Fruit fly (Drosophila melanogaster): ENCODE results near the gene CG7991.
A peak's percentile ranks its signal among the peaks of the same experiment; 100 is the strongest.

CG7991 gene

dm6 chr3L:1694317-1694716, 19.8 kb downstream of the CG7991 start, which contains the start of gene CG12011:
TSS of gene CG12011 (plus strand) at chr3L:1694617.
- TF ChIP-seq CG6276 (GFP tag; optimal IDR thresholded peaks at IDR 0.05) = no peak
- TF ChIP-seq fd59A (GFP tag; optimal IDR thresholded peaks at IDR 0.05) = no peak
- TF ChIP-seq Met (GFP tag; optimal IDR thresholded peaks at IDR 0.05) = no peak
- no peak for TF ChIP-seq CG11762 (GFP tag; optimal IDR thresholded peaks at IDR 0.05; ENCODE audit: insufficient read depth)
- no peak for TF ChIP-seq spab (GFP tag; optimal IDR thresholded peaks at IDR 0.05)
- no peak for TF ChIP-seq CG15336 (GFP tag; IDR thresholded peaks at IDR 0.05)
- TF ChIP-seq fd85E (GFP tag; optimal IDR thresholded peaks at IDR 0.05) = no peak
- no peak for TF ChIP-seq CG10631 (GFP tag; optimal IDR thresholded peaks at IDR 0.05)
- TF ChIP-seq OdsH (GFP tag; optimal IDR thresholded peaks at IDR 0.05) = no peak
- TF ChIP-seq CG3032 (tag; optimal IDR thresholded peaks at IDR 0.05) = no peak
- TF ChIP-seq pdm3 (GFP tag; optimal IDR thresholded peaks at IDR 0.05) = no peak

- TF ChIP-seq CG8319 (GFP tag; optimal IDR thresholded peaks at IDR 0.05) (peak; percentile 5), fd59A (GFP tag; optimal IDR thresholded peaks at IDR 0.05) (peak; percentile 51), ss (GFP tag; optimal IDR thresholded peaks at IDR 0.05) (peak; percentile 17 to 38), CG3032 (tag; optimal IDR thresholded peaks at IDR 0.05) (peak; percentile 54), CG11762 (GFP tag; optimal IDR thresholded peaks at IDR 0.05; ENCODE audit: insufficient read depth) (no peak), Ets96B (tag; optimal IDR thresholded peaks at IDR 0.05) (peak; percentile 53), CG6276 (GFP tag; optimal IDR thresholded peaks at IDR 0.05) (peak; percentile 56), esn (GFP tag; optimal IDR thresholded peaks at IDR 0.05) (peak; percentile 63), CG7368 (GFP tag; optimal IDR thresholded peaks at IDR 0.05) (peak; percentile 72), Lpt (GFP tag; optimal IDR thresholded peaks at IDR 0.05) (peak; percentile 62), dsx (GFP tag; optimal IDR thresholded peaks at IDR 0.05; ENCODE audit: poor library complexity, severe bottlenecking) (peak; percentile 53), Sox102F (GFP tag; optimal IDR thresholded peaks at IDR 0.05) (peak; percentile 64), achi (GFP tag; optimal IDR thresholded peaks at IDR 0.05) (peak; percentile 53), Hr39 (GFP tag; optimal IDR thresholded peaks at IDR 0.05) (peak; percentile 68), Eip93F (GFP tag; optimal IDR thresholded peaks at IDR 0.05) (no peak), Eip78C (GFP tag) (peak; percentile 90), Sox14 (GFP tag; optimal IDR thresholded peaks at IDR 0.05) (peak; percentile 68), Eip75B (GFP tag; optimal IDR thresholded peaks at IDR 0.05) (peak; percentile 65), Gug (GFP tag; IDR thresholded peaks at IDR 0.05) (peak; percentile 62), CG15336 (GFP tag; IDR thresholded peaks at IDR 0.05) (peak; percentile 76), Ets21C (GFP tag; optimal IDR thresholded peaks at IDR 0.05) (peak; percentile 16), acj6 (GFP tag; optimal IDR thresholded peaks at IDR 0.05) (peak; percentile 65), CG31627 (GFP tag; optimal IDR thresholded peaks at IDR 0.05) (peak; percentile 57), Blimp-1 (GFP tag; optimal IDR thresholded peaks at IDR 0.05) (no peak), eg (GFP tag; IDR thresholded peaks at IDR 0.05) (peak; percentile 84), CG6808 (GFP tag; optimal IDR thresholded peaks at IDR 0.05) (peak; percentile 62), salr (GFP tag; optimal IDR thresholded peaks at IDR 0.05) (peak; percentile 34 to 55), CG32006 (GFP tag; optimal IDR thresholded peaks at IDR 0.05) (peak; percentile 79), OdsH (GFP tag; optimal IDR thresholded peaks at IDR 0.05) (peak; percentile 68), CG8632 (GFP tag; optimal IDR thresholded peaks at IDR 0.05) (peak; percentile 56), CG9139 (GFP tag; optimal IDR thresholded peaks at IDR 0.05) (peak; percentile 45), CG10631 (GFP tag; optimal IDR thresholded peaks at IDR 0.05) (peak; percentile 72), CG1621 (tag; optimal IDR thresholded peaks at IDR 0.05) (peak; percentile 64), CG10669 (GFP tag; optimal IDR thresholded peaks at IDR 0.05) (peak; percentile 67), CG6792 (GFP tag; optimal IDR thresholded peaks at IDR 0.05) (peak; percentile 67), Smox (GFP tag; optimal IDR thresholded peaks at IDR 0.05) (peak; percentile 51), svp (GFP tag) (peak; percentile 82), Hr4 (GFP tag; optimal IDR thresholded peaks at IDR 0.05) (peak; percentile 82), CG16779 (tag; optimal IDR thresholded peaks at IDR 0.05) (peak; percentile 16), CG6854 (GFP tag; optimal IDR thresholded peaks at IDR 0.05) (no peak), topi (GFP tag; optimal IDR thresholded peaks at IDR 0.05) (peak; percentile 53), CG11902 (GFP tag; optimal IDR thresholded peaks at IDR 0.05) (peak; percentile 40), CG11294 (GFP tag; IDR thresholded peaks at IDR 0.05) (peak; percentile 54), Met (GFP tag; optimal IDR thresholded peaks at IDR 0.05) (peak; percentile 67), CG34406 (GFP tag; optimal IDR thresholded peaks at IDR 0.05) (peak; percentile 60)
Observed at dm6 chr3L:1702367-1702927, 27.9 kb downstream of the CG7991 start, which contains the start of gene CG13931. TSS of gene CG13931 (minus strand) at chr3L:1702407.

Data from whole organism, prepupa.